Worm (Caenorhabditis elegans): Measurements from ENCODE around the gene rpn-3.

rpn-3 gene

ce11 chrIII:8411976-8412375 lies 35.2 kb upstream of the rpn-3 start (continued):
- TF ChIP-seq hlh-1 (tag; optimal IDR thresholded peaks at IDR 0.05) (peak; percentile 70), bed-3 (GFP tag; optimal IDR thresholded peaks at IDR 0.05) (no peak), flh-1 (GFP tag; optimal IDR thresholded peaks at IDR 0.05) (no peak)

- no peak for TF ChIP-seq unc-120 (tag; optimal IDR thresholded peaks at IDR 0.05; ENCODE audit: poor library complexity, severe bottlenecking)
- no peak for TF ChIP-seq tbx-8 (GFP tag; optimal IDR thresholded peaks at IDR 0.05)
- TF ChIP-seq lin-13 (tag; optimal IDR thresholded peaks at IDR 0.05), result no peak
- TF ChIP-seq elt-1 (tag; optimal IDR thresholded peaks at IDR 0.05; ENCODE audit: borderline replicate concordance, insufficient read depth), result no peak
- no peak for TF ChIP-seq ces-1 (GFP tag; optimal IDR thresholded peaks at IDR 0.05)
- TF ChIP-seq ham-2 (GFP tag; optimal IDR thresholded peaks at IDR 0.05), result no peak
- TF ChIP-seq ztf-11 (tag; optimal IDR thresholded peaks at IDR 0.05), result no peak
- TF ChIP-seq flh-1 (GFP tag; optimal IDR thresholded peaks at IDR 0.05), result no peak
- no peak for TF ChIP-seq sem-2 (GFP tag; optimal IDR thresholded peaks at IDR 0.05)
- no peak for TF ChIP-seq mep-1 (tag; optimal IDR thresholded peaks at IDR 0.05)
- no peak for TF ChIP-seq pha-4 (tag; optimal IDR thresholded peaks at IDR 0.05)
- TF ChIP-seq unc-39 (tag; optimal IDR thresholded peaks at IDR 0.05), result no peak
- TF ChIP-seq ceh-39 (tag; optimal IDR thresholded peaks at IDR 0.05), result no peak
- no peak for TF ChIP-seq nhr-28 (tag; optimal IDR thresholded peaks at IDR 0.05)
Observed at ce11 chrIII:8413501-8413900, 33.7 kb upstream of the rpn-3 start.

- no peak for TF ChIP-seq mep-1 (tag; optimal IDR thresholded peaks at IDR 0.05)
- peak; percentile 99 for TF ChIP-seq ces-1 (GFP tag; optimal IDR thresholded peaks at IDR 0.05)
- peak; percentile 37 for TF ChIP-seq blmp-1 (tag; optimal IDR thresholded peaks at IDR 0.05)
Observed at ce11 chrIII:8416871-8417191, 30.3 kb upstream of the rpn-3 start.

- TF ChIP-seq M03D4.4 (tag; optimal IDR thresholded peaks at IDR 0.05) (peak; percentile 71), ceh-43 (GFP tag; optimal IDR thresholded peaks at IDR 0.05) (peak; percentile 23), unc-62 (GFP tag; optimal IDR thresholded peaks at IDR 0.05) (peak; percentile 98), unc-120 (tag; optimal IDR thresholded peaks at IDR 0.05; ENCODE audit: poor library complexity, severe bottlenecking) (peak; percentile 92), drap-1 (GFP tag; optimal IDR thresholded peaks at IDR 0.05) (peak; percentile 44), flh-1 (GFP tag; optimal IDR thresholded peaks at IDR 0.05) (no peak), sem-2 (GFP tag; optimal IDR thresholded peaks at IDR 0.05) (no peak), ztf-11 (tag; optimal IDR thresholded peaks at IDR 0.05) (peak; percentile 81), blmp-1 (tag; optimal IDR thresholded peaks at IDR 0.05) (no peak), nhr-237 (tag; optimal IDR thresholded peaks at IDR 0.05) (peak; percentile 75), nhr-2 (tag; optimal IDR thresholded peaks at IDR 0.05) (peak; percentile 13), tbx-8 (GFP tag; optimal IDR thresholded peaks at IDR 0.05) (no peak), ceh-83 (GFP tag; optimal IDR thresholded peaks at IDR 0.05) (peak; percentile 61), lin-32 (GFP tag; optimal IDR thresholded peaks at IDR 0.05) (no peak), bed-3 (GFP tag; optimal IDR thresholded peaks at IDR 0.05) (no peak), pha-4 (tag; optimal IDR thresholded peaks at IDR 0.05) (peak; percentile 91), elt-3 (tag; optimal IDR thresholded peaks at IDR 0.05) (no peak), ces-1 (GFP tag; optimal IDR thresholded peaks at IDR 0.05) (peak; percentile 96), mls-2 (tag; optimal IDR thresholded peaks at IDR 0.05) (peak; percentile 83), lsy-2 (tag; optimal IDR thresholded peaks at IDR 0.05) (peak; percentile 96), ceh-39 (tag; optimal IDR thresholded peaks at IDR 0.05) (peak; percentile 95), nhr-28 (tag; optimal IDR thresholded peaks at IDR 0.05) (no peak), nhr-12 (tag; optimal IDR thresholded peaks at IDR 0.05) (peak; percentile 61), hlh-1 (tag; optimal IDR thresholded peaks at IDR 0.05) (peak; percentile 45), elt-1 (tag; optimal IDR thresholded peaks at IDR 0.05; ENCODE audit: borderline replicate concordance, insufficient read depth) (no peak), mab-5 (tag; optimal IDR thresholded peaks at IDR 0.05) (peak; percentile 46), nhr-76 (tag; optimal IDR thresholded peaks at IDR 0.05) (no peak), unc-39 (tag; optimal IDR thresholded peaks at IDR 0.05) (peak; percentile 78), sptf-1 (tag; optimal IDR thresholded peaks at IDR 0.05) (peak; percentile 54), lin-13 (tag; optimal IDR thresholded peaks at IDR 0.05) (peak; percentile 64), zip-8 (tag; optimal IDR thresholded peaks at IDR 0.05) (no peak), ham-2 (GFP tag; optimal IDR thresholded peaks at IDR 0.05) (peak; percentile 86), mep-1 (tag; optimal IDR thresholded peaks at IDR 0.05) (peak; percentile 62), snpc-4 (tag; optimal IDR thresholded peaks at IDR 0.05) (no peak), cnd-1 (tag; optimal IDR thresholded peaks at IDR 0.05) (no peak)
Observed at ce11 chrIII:8417192-8417967, 29.8 kb upstream of the rpn-3 start.
